Fruit fly (Drosophila melanogaster): ENCODE measurements around the gene PH4alphaMP.

Gene PH4alphaMP

dm6 chr3R:30540196-30540595 is 44.2 kb upstream of the PH4alphaMP start (continued):
- TF ChIP-seq ssp (GFP tag; IDR thresholded peaks at IDR 0.05) (peak; percentile 76), az2 (GFP tag; optimal IDR thresholded peaks at IDR 0.05) (peak; percentile 91), HLH54F (GFP tag; optimal IDR thresholded peaks at IDR 0.05) (peak; percentile 90), Hand (GFP tag; optimal IDR thresholded peaks at IDR 0.05) (peak; percentile 87), bigmax (GFP tag; optimal IDR thresholded peaks at IDR 0.05) (no peak), Opbp (GFP tag; IDR thresholded peaks at IDR 0.05; ENCODE audit: partially characterized antibody) (no peak), bowl (GFP tag; IDR thresholded peaks at IDR 0.05) (peak; percentile 67; the same call in 1 of the 2 replicates), ara (GFP tag; IDR thresholded peaks at IDR 0.05) (peak; percentile 90), hth (optimal IDR thresholded peaks at IDR 0.05) (no peak), tll (GFP tag; optimal IDR thresholded peaks at IDR 0.05) (no peak), nom (GFP tag; optimal IDR thresholded peaks at IDR 0.05) (no peak), gem (tag; optimal IDR thresholded peaks at IDR 0.05) (peak; percentile 94), Jarid2 (GFP tag; optimal IDR thresholded peaks at IDR 0.05) (peak; percentile 66), HLH4C (GFP tag; IDR thresholded peaks at IDR 0.05; ENCODE audit: partially characterized antibody) (no peak), ATbp (GFP tag; optimal IDR thresholded peaks at IDR 0.05) (peak; percentile 92), CG12659 (GFP tag; optimal IDR thresholded peaks at IDR 0.05) (peak; percentile 93), CG12769 (tag; optimal IDR thresholded peaks at IDR 0.05) (peak; percentile 88), CG2712 (tag; optimal IDR thresholded peaks at IDR 0.05) (peak; percentile 89), grau (tag; optimal IDR thresholded peaks at IDR 0.05) (peak; percentile 88), sens (GFP tag) (peak; percentile 99), oc (tag; optimal IDR thresholded peaks at IDR 0.05) (peak; percentile 86), ci (GFP tag; IDR thresholded peaks at IDR 0.05) (peak; percentile 96), Ets97D (GFP tag; optimal IDR thresholded peaks at IDR 0.05) (peak; percentile 83), Blimp-1 (GFP tag; optimal IDR thresholded peaks at IDR 0.05) (peak; percentile 89), MBD-R2 (GFP tag; IDR thresholded peaks at IDR 0.05) (peak; percentile 86), Max (GFP tag; optimal IDR thresholded peaks at IDR 0.05) (peak; percentile 83), pzg (GFP tag; optimal IDR thresholded peaks at IDR 0.05) (peak; percentile 16), CG13894 (tag; optimal IDR thresholded peaks at IDR 0.05) (peak; percentile 92), BtbVII (GFP tag; optimal IDR thresholded peaks at IDR 0.05) (peak; percentile 90), Myb (GFP tag; optimal IDR thresholded peaks at IDR 0.05) (peak; percentile 83), Nf-YB (GFP tag; optimal IDR thresholded peaks at IDR 0.05) (peak; percentile 55), h (optimal IDR thresholded peaks at IDR 0.05) (no peak), luna (GFP tag; optimal IDR thresholded peaks at IDR 0.05) (peak; percentile 85), CG2875 (GFP tag; optimal IDR thresholded peaks at IDR 0.05) (peak; percentile 82), Xbp1 (GFP tag; optimal IDR thresholded peaks at IDR 0.05) (peak; percentile 94), twi (tag; optimal IDR thresholded peaks at IDR 0.05) (peak; percentile 69), dati (GFP tag; IDR thresholded peaks at IDR 0.05) (peak; percentile 88), CG8765 (GFP tag; IDR thresholded peaks at IDR 0.05) (0 out of 2 replicates have a peak, but pooled peaks have one; percentile 58), cad (GFP tag; optimal IDR thresholded peaks at IDR 0.05) (no peak), p53 (GFP tag; optimal IDR thresholded peaks at IDR 0.05) (peak; percentile 89), Antp (GFP tag; optimal IDR thresholded peaks at IDR 0.05) (peak; percentile 97), CG14014 (GFP tag; IDR thresholded peaks at IDR 0.05) (peak; percentile 91), CG33213 (GFP tag; optimal IDR thresholded peaks at IDR 0.05) (peak; percentile 94), btn (GFP tag; optimal IDR thresholded peaks at IDR 0.05) (peak; percentile 92), CG11695 (GFP tag; IDR thresholded peaks at IDR 0.05) (peak; percentile 87), CG6689 (GFP tag; IDR thresholded peaks at IDR 0.05) (peak; percentile 86), Mad (GFP tag; optimal IDR thresholded peaks at IDR 0.05) (peak; percentile 88), CG4328 (GFP tag; optimal IDR thresholded peaks at IDR 0.05) (peak; percentile 85), MESR4 (GFP tag; optimal IDR thresholded peaks at IDR 0.05) (peak; percentile 31), CG3838 (GFP tag; optimal IDR thresholded peaks at IDR 0.05) (peak; percentile 81), CG30020 (tag; optimal IDR thresholded peaks at IDR 0.05) (no peak)
